Fruit fly (Drosophila melanogaster) whole organism, embryonic: Measurements from ENCODE around the gene CG34125.
A peak's percentile ranks its signal among the peaks of the same experiment; 100 is the strongest.

Experiments used
- ATbp ChIP-seq: fragments of 200-800 bp; sonication (Bioruptor generic); optimal IDR thresholded peaks from 2 replicates; lab custom pipeline; 2017; ENCODE audit warnings: missing biosample characterization, mild to moderate bottlenecking, missing genetic modification characterization, missing genetic modification reagents
- Atf6 ChIP-seq: fragments of 200-800 bp; sonication (Bioruptor generic); IDR thresholded peaks from 2 replicates; pipeline ENCODE4 v1.3.6; 2022; ENCODE audit warnings: missing biosample characterization, missing genetic modification characterization
- CG1024 ChIP-seq: fragments of 200-800 bp; sonication (Bioruptor generic); IDR thresholded peaks from 2 replicates; pipeline ENCODE4 v1.3.6; 2022; ENCODE audit warnings: missing biosample characterization, missing genetic modification characterization
- CG10565 ChIP-seq: fragments of 200-800 bp; sonication (Bioruptor generic); optimal IDR thresholded peaks from 3 replicates; lab custom pipeline; 2016; ENCODE audit warnings: missing biosample characterization, mild to moderate bottlenecking, missing genetic modification characterization
- CG11085 ChIP-seq: fragments of 200-800 bp; sonication (Bioruptor generic); IDR thresholded peaks from 2 replicates; pipeline ENCODE4 v1.3.6; 2022; ENCODE audit warnings: missing biosample characterization, missing genetic modification characterization
- CG12659 ChIP-seq: fragments of 200-800 bp; sonication (Bioruptor generic); optimal IDR thresholded peaks from 3 replicates; lab custom pipeline; 2017; ENCODE audit warnings: mild to moderate bottlenecking, missing biosample characterization, missing genetic modification reagents, missing genetic modification characterization
- CG15269 ChIP-seq: fragments of 200-800 bp; sonication (Bioruptor generic); optimal IDR thresholded peaks from 2 replicates; lab custom pipeline; 2018; ENCODE audit warnings: missing biosample characterization, mild to moderate bottlenecking, missing genetic modification characterization, moderate library complexity
- CG15479 ChIP-seq: fragments of 200-800 bp; sonication (Bioruptor generic); optimal IDR thresholded peaks from 3 replicates; lab custom pipeline; 2019; ENCODE audit warnings: missing biosample characterization, mild to moderate bottlenecking, missing genetic modification characterization, moderate library complexity
- CG15601 ChIP-seq: fragments of 200-800 bp; sonication (Bioruptor generic); optimal IDR thresholded peaks from 3 replicates; lab custom pipeline; 2019; ENCODE audit warnings: missing biosample characterization, mild to moderate bottlenecking, missing genetic modification characterization, moderate library complexity
- CG16815 ChIP-seq: fragments of 200-800 bp; sonication (Bioruptor generic); optimal IDR thresholded peaks from 3 replicates; lab custom pipeline; 2017; ENCODE audit warnings: missing biosample characterization, mild to moderate bottlenecking, missing genetic modification characterization
- CG17186 ChIP-seq: fragments of 200-800 bp; sonication (Bioruptor generic); optimal IDR thresholded peaks from 3 replicates; lab custom pipeline; 2017; ENCODE audit warnings: missing biosample characterization, missing genetic modification reagents, missing genetic modification characterization
- CG17359 ChIP-seq: fragments of 200-800 bp; sonication (Bioruptor generic); optimal IDR thresholded peaks from 3 replicates; lab custom pipeline; 2018; ENCODE audit warnings: missing biosample characterization, mild to moderate bottlenecking, missing genetic modification characterization, moderate library complexity
- CG18011 ChIP-seq: fragments of 200-800 bp; sonication (Bioruptor generic); optimal IDR thresholded peaks from 2 replicates; lab custom pipeline; 2017; ENCODE audit warnings: missing biosample characterization, missing genetic modification characterization, mild to moderate bottlenecking, moderate library complexity, missing genotype
- CG2116 ChIP-seq: fragments of 200-800 bp; sonication (Bioruptor generic); optimal IDR thresholded peaks from 3 replicates; lab custom pipeline; 2018; ENCODE audit warnings: missing biosample characterization, mild to moderate bottlenecking, missing genetic modification characterization
- CG2120 ChIP-seq: fragments of 200-800 bp; sonication (Bioruptor generic); optimal IDR thresholded peaks from 3 replicates; lab custom pipeline; 2016; ENCODE audit warnings: missing biosample characterization, missing genetic modification characterization
- CG3065 ChIP-seq: fragments of 200-800 bp; sonication (Bioruptor generic); optimal IDR thresholded peaks from 2 replicates; lab custom pipeline; 2016; ENCODE audit warnings: missing biosample characterization, missing genetic modification characterization
- CG31224 ChIP-seq: fragments of 200-800 bp; sonication (Bioruptor generic); IDR thresholded peaks from 2 replicates; pipeline ENCODE4 v1.3.6; 2022; ENCODE audit warnings: missing biosample characterization, missing genetic modification characterization
- CG32767 ChIP-seq: fragments of 200-800 bp; sonication (Bioruptor generic); IDR thresholded peaks from 2 replicates; pipeline ENCODE4 v1.3.6; 2022; ENCODE audit warnings: missing biosample characterization, missing genetic modification characterization
- CG3281 ChIP-seq: fragments of 200-800 bp; sonication (Bioruptor generic); optimal IDR thresholded peaks from 3 replicates; lab custom pipeline; 2017; ENCODE audit warnings: missing biosample characterization, mild to moderate bottlenecking, missing genetic modification characterization
- CG34224 ChIP-seq: fragments of 200-800 bp; sonication (Bioruptor generic); IDR thresholded peaks from 3 replicates; pipeline ENCODE4 v1.3.6; 2022; ENCODE audit warnings: missing biosample characterization, missing genetic modification characterization; ENCODE audit not compliant: partially characterized antibody
- CG3726 ChIP-seq: fragments of 200-800 bp; sonication (Bioruptor generic); IDR thresholded peaks from 3 replicates; pipeline ENCODE4, ENCODE4 v1.3.6; 2022; ENCODE audit warnings: missing biosample characterization, missing genetic modification characterization
- CG5953 ChIP-seq: fragments of 200-800 bp; sonication (Bioruptor generic); IDR thresholded peaks from 2 replicates; pipeline ENCODE4 v1.3.6; 2022; ENCODE audit warnings: missing biosample characterization, missing genetic modification characterization
- CG6813 ChIP-seq: fragments of 200-800 bp; sonication (Bioruptor generic); optimal IDR thresholded peaks from 2 replicates; lab custom pipeline; 2017; ENCODE audit warnings: missing biosample characterization, missing genetic modification characterization, mild to moderate bottlenecking, moderate library complexity, missing genetic modification reagents
- CG7839 ChIP-seq: fragments of 200-800 bp; sonication (Bioruptor generic); optimal IDR thresholded peaks from 3 replicates; lab custom pipeline; 2018; ENCODE audit warnings: missing biosample characterization, mild to moderate bottlenecking, missing genetic modification characterization, moderate library complexity
- CG7987 ChIP-seq: fragments of 200-800 bp; sonication (Bioruptor generic); optimal IDR thresholded peaks from 2 replicates; lab custom pipeline; 2018; ENCODE audit warnings: missing biosample characterization, mild to moderate bottlenecking, missing genetic modification characterization, moderate library complexity
- CG8478 ChIP-seq: fragments of >200 bp; optimal IDR thresholded peaks from 2 replicates; lab custom pipeline; 2018
- CG9215 ChIP-seq: fragments of 200-800 bp; sonication (Bioruptor generic); IDR thresholded peaks from 2 replicates; pipeline ENCODE4 v1.3.6; 2022; ENCODE audit warnings: missing biosample characterization, missing genetic modification characterization
- Chrac-16 ChIP-seq: fragments of 200-800 bp; sonication (Bioruptor generic); optimal IDR thresholded peaks from 3 replicates; lab custom pipeline; 2016; ENCODE audit warnings: missing biosample characterization, missing genetic modification characterization
- D19A ChIP-seq: fragments of 200-800 bp; optimal IDR thresholded peaks from 3 replicates; lab custom pipeline; 2019; ENCODE audit warnings: missing biosample characterization, mild to moderate bottlenecking, missing genetic modification characterization, moderate library complexity
- D19B ChIP-seq: fragments of 200-800 bp; sonication (Bioruptor generic); optimal IDR thresholded peaks from 2 replicates; lab custom pipeline; 2017; ENCODE audit warnings: missing biosample characterization, mild to moderate bottlenecking, missing genetic modification characterization
- Dek ChIP-seq: fragments of 200-800 bp; sonication (Bioruptor generic); optimal IDR thresholded peaks from 3 replicates; lab custom pipeline; 2019; ENCODE audit warnings: missing biosample characterization, mild to moderate bottlenecking, missing genetic modification characterization, moderate library complexity
- Fer3 ChIP-seq: fragments of 200-800 bp; sonication (Bioruptor generic); optimal IDR thresholded peaks from 2 replicates; lab custom pipeline; 2018; ENCODE audit warnings: missing biosample characterization, mild to moderate bottlenecking, missing genetic modification characterization, moderate library complexity
- HLH54F ChIP-seq: fragments of 200-800 bp; sonication (Bioruptor generic); optimal IDR thresholded peaks from 3 replicates; lab custom pipeline; 2016; ENCODE audit warnings: missing biosample characterization, missing genetic modification characterization
- Lim3 ChIP-seq: fragments of 200-800 bp; sonication (Bioruptor generic); IDR thresholded peaks from 2 replicates; pipeline ENCODE4 v1.3.6; 2022; ENCODE audit warnings: missing biosample characterization, missing genetic modification characterization
- Meics ChIP-seq: fragments of 200-800 bp; sonication (Bioruptor generic); optimal IDR thresholded peaks from 2 replicates; lab custom pipeline; 2017; ENCODE audit warnings: missing biosample characterization, mild to moderate bottlenecking, missing genetic modification characterization
- Nf-YA ChIP-seq: fragments of 200-800 bp; sonication (Bioruptor generic); IDR thresholded peaks from 2 replicates; pipeline ENCODE4 v1.3.6; 2022; ENCODE audit warnings: missing biosample characterization, missing genetic modification characterization
- fd102C ChIP-seq: fragments of 200-800 bp; sonication (Bioruptor generic); optimal IDR thresholded peaks from 2 replicates; lab custom pipeline; 2018; ENCODE audit warnings: missing biosample characterization, mild to moderate bottlenecking, missing genetic modification characterization, moderate library complexity
- fd3F ChIP-seq: fragments of 200-800 bp; sonication (Bioruptor generic); optimal IDR thresholded peaks from 2 replicates; lab custom pipeline; 2018; ENCODE audit warnings: missing biosample characterization, mild to moderate bottlenecking, missing genetic modification characterization, moderate library complexity
- ftz-f1 ChIP-seq: fragments of 200-800 bp; sonication (Bioruptor generic); optimal IDR thresholded peaks from 2 replicates; lab custom pipeline; 2016; ENCODE audit warnings: missing biosample characterization, missing genetic modification characterization
- ind ChIP-seq: fragments of 200-800 bp; sonication (Bioruptor generic); optimal IDR thresholded peaks from 3 replicates; lab custom pipeline; 2016; ENCODE audit warnings: missing biosample characterization, missing genetic modification characterization
- lab ChIP-seq: fragments of 200-800 bp; sonication (Bioruptor generic); optimal IDR thresholded peaks from 3 replicates; lab custom pipeline; 2017; ENCODE audit warnings: missing biosample characterization, missing genetic modification characterization, mild to moderate bottlenecking, moderate library complexity, missing genetic modification reagents
- ranshi ChIP-seq: fragments of 200-800 bp; sonication (Bioruptor generic); IDR thresholded peaks from 2 replicates; pipeline ENCODE4 v1.3.6; 2022; ENCODE audit warnings: missing biosample characterization, missing genetic modification characterization
- repo ChIP-seq: fragments of 200-800 bp; sonication (Bioruptor generic); optimal IDR thresholded peaks from 2 replicates; lab custom pipeline; 2016; ENCODE audit warnings: missing biosample characterization, missing genetic modification characterization
- sens-2 ChIP-seq: fragments of 200-800 bp; sonication (Bioruptor generic); IDR thresholded peaks from 2 replicates; pipeline ENCODE4 v1.3.6; 2022; ENCODE audit warnings: missing biosample characterization, missing genetic modification characterization
- sqz ChIP-seq: fragments of 200-800 bp; sonication (Bioruptor generic); optimal IDR thresholded peaks from 3 replicates; lab custom pipeline; 2018; ENCODE audit warnings: missing biosample characterization, mild to moderate bottlenecking, missing genetic modification characterization
- tgo ChIP-seq: fragments of 200-800 bp; sonication (Bioruptor generic); IDR thresholded peaks from 3 replicates; pipeline ENCODE4 v1.3.6; 2022; ENCODE audit warnings: missing biosample characterization, missing genetic modification characterization
- trh ChIP-seq: fragments of 200-800 bp; sonication (Bioruptor generic); optimal IDR thresholded peaks from 2 replicates; lab custom pipeline; 2016; ENCODE audit warnings: missing biosample characterization, missing genetic modification characterization
- usp ChIP-seq: fragments of >200 bp; optimal IDR thresholded peaks from 2 replicates; lab custom pipeline; 2017; ENCODE audit warnings: missing biosample characterization, missing genetic modification characterization
- zf30C ChIP-seq: fragments of 200-800 bp; sonication (Bioruptor generic); optimal IDR thresholded peaks from 3 replicates; lab custom pipeline; 2018; ENCODE audit warnings: missing biosample characterization, mild to moderate bottlenecking, missing genetic modification characterization

The CG34125 gene

DNA sequence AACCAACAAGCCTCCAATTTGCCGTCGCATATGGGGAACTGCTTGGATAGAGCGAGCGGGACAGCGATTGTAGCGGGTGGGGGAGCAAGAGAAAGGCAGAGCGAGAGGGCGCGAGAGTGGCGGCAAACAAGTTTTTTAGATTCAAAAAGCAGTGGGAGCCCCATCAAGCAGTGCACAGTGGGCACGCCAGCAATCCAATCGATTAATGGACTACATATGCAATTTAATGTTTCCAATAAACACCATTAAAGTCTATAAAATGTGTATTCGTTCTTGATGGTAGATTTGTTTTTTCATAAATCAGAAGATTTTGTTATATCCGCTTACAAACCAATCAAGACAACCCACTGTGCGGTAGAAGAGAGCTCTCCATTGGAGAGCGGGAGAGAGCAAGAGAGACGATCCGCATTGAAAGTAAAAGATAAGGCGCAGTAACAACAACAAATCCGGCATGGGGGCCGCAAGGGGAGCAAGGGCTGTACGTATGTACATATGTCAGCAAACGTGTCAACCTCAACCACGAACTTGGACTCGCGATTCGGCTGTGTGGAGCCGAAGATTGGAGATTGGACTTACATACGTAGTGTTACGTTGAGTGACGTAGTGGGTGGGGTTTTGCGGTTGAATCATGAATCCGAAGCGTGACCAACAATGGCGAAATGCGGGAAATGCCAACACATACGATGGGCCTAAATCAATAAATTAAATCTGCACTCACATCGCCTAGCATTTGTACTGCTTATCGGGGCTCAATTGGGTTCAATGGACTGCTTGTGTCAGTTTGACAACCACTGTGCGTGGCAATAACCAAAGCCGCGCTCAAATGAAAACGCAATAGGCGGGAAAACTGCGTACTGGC is 32.2 kb downstream of the CG34125 start (continued):
- TF ChIP-seq Atf6 (GFP tag; lab: Robert Waterston, UW) (peak; percentile 99), zf30C (no peak), CG3065 (GFP tag; lab: Kevin White, UChicago) (peak; percentile 98), Dek (peak; percentile 98), CG11085 (GFP tag; lab: Robert Waterston, UW) (peak; percentile 99), repo (peak; percentile 99), CG8478 (lab: Kevin White, UChicago) (peak; percentile 94), CG5953 (GFP tag; lab: Robert Waterston, UW) (peak; percentile 99), CG3281 (peak; percentile 99), CG1024 (peak; percentile 97), CG31224 (GFP tag; lab: Robert Waterston, UW) (peak; percentile 97), CG15601 (tag; lab: Kevin White, UChicago) (peak; percentile 98), CG34224 (GFP tag; lab: Robert Waterston, UW) (no peak), Fer3 (tag; lab: Kevin White, UChicago) (peak; percentile 99), CG17186 (GFP tag; lab: Kevin White, UChicago) (peak; percentile 97), CG15479 (no peak), CG2116 (GFP tag; lab: Kevin White, UChicago) (peak; percentile 88), fd102C (GFP tag; lab: Kevin White, UChicago) (peak; percentile 78), CG7839 (peak; percentile 99), ATbp (GFP tag; lab: Kevin White, UChicago) (peak; percentile 99), CG15269 (tag; lab: Kevin White, UChicago) (peak; percentile 99), CG16815 (GFP tag; lab: Kevin White, UChicago) (peak; percentile 99), sens-2 (GFP tag; lab: Robert Waterston, UW) (peak; percentile 99), CG32767 (peak; percentile 98), HLH54F (peak; percentile 99), ftz-f1 (GFP tag; lab: Kevin White, UChicago) (peak; percentile 88), CG12659 (GFP tag; lab: Kevin White, UChicago) (peak; percentile 99), Lim3 (GFP tag; lab: Robert Waterston, UW) (peak; percentile 99; the same call in 1 of the 2 replicates), trh (GFP tag; lab: Kevin White, UChicago) (peak; percentile 98), CG17359 (tag; lab: Kevin White, UChicago) (peak; percentile 99), CG10565 (GFP tag; lab: Kevin White, UChicago) (peak; percentile 97), Meics (GFP tag; lab: Kevin White, UChicago) (peak; percentile 99), sqz (GFP tag; lab: Kevin White, UChicago) (peak; percentile 98), CG9215 (GFP tag; lab: Robert Waterston, UW) (peak; percentile 98), D19B (GFP tag; lab: Kevin White, UChicago) (peak; percentile 95), D19A (tag; lab: Kevin White, UChicago) (peak; percentile 97), CG6813 (GFP tag; lab: Kevin White, UChicago) (peak; percentile 99), ind (GFP tag; lab: Kevin White, UChicago) (peak; percentile 99), lab (peak; percentile 99), usp (GFP tag; lab: Kevin White, UChicago) (no peak), fd3F (GFP tag; lab: Kevin White, UChicago) (peak; percentile 97), CG18011 (GFP tag; lab: Kevin White, UChicago) (peak; percentile 91), Chrac-16 (GFP tag; lab: Kevin White, UChicago) (peak; percentile 99), CG2120 (GFP tag; lab: Kevin White, UChicago) (peak; percentile 99), CG7987 (GFP tag; lab: Kevin White, UChicago) (peak; percentile 97), CG3726 (peak; percentile 99), tgo (peak; percentile 99), ranshi (peak; percentile 99), Nf-YA (GFP tag; lab: Robert Waterston, UW) (peak; percentile 98)
